Fruit fly (Drosophila melanogaster): ENCODE data around the gene hzg.

The hzg gene

dm6 chr3L:16054095-16054494, 49.6 kb upstream of the hzg start (continued):
- TF ChIP-seq danr (GFP tag; IDR thresholded peaks at IDR 0.05) (0 out of 2 replicates have a peak, but pooled peaks have one; percentile 11), CG6254 (GFP tag; optimal IDR thresholded peaks at IDR 0.05) (peak; percentile 25), Deaf1 (tag; optimal IDR thresholded peaks at IDR 0.05) (peak; percentile 33), Ssrp (tag; optimal IDR thresholded peaks at IDR 0.05) (peak; percentile 62), BEAF-32 (GFP tag; optimal IDR thresholded peaks at IDR 0.05) (no peak), Blimp-1 (GFP tag; optimal IDR thresholded peaks at IDR 0.05) (peak; percentile 58), crol (GFP tag; IDR thresholded peaks at IDR 0.05) (no peak), bigmax (GFP tag; optimal IDR thresholded peaks at IDR 0.05) (no peak), Mad (GFP tag; optimal IDR thresholded peaks at IDR 0.05) (no peak), Atf6 (GFP tag; IDR thresholded peaks at IDR 0.05) (peak; percentile 11; the same call in 1 of the 2 replicates), gem (tag; optimal IDR thresholded peaks at IDR 0.05) (peak; percentile 77), CG13894 (tag; optimal IDR thresholded peaks at IDR 0.05) (no peak), CG10209 (GFP tag; optimal IDR thresholded peaks at IDR 0.05) (peak; percentile 13), CG6854 (GFP tag; optimal IDR thresholded peaks at IDR 0.05) (no peak), chinmo (GFP tag; IDR thresholded peaks at IDR 0.05; ENCODE audit: partially characterized antibody) (no peak), Hmr (GFP tag; optimal IDR thresholded peaks at IDR 0.05) (peak; percentile 48), dmrt11E (tag; optimal IDR thresholded peaks at IDR 0.05) (peak; percentile 15), zf30C (GFP tag; optimal IDR thresholded peaks at IDR 0.05) (no peak), CG17612 (GFP tag; IDR thresholded peaks at IDR 0.05) (no peak), CG31441 (GFP tag; IDR thresholded peaks at IDR 0.05) (peak; percentile 75), CG4360 (GFP tag; IDR thresholded peaks at IDR 0.05) (no peak)

dm6 chr3L:16053026-16053556, 48.6 kb upstream of the hzg start:
- TF ChIP-seq NK7.1 (GFP tag; optimal IDR thresholded peaks at IDR 0.05) (no peak), wdn (GFP tag; IDR thresholded peaks at IDR 0.05) (no peak), CG9932 (GFP tag; IDR thresholded peaks at IDR 0.05) (peak; percentile 15; the same call in 1 of the 2 replicates), Dbx (GFP tag; IDR thresholded peaks at IDR 0.05) (0 out of 3 replicates have a peak, but pooled peaks have one; percentile 9), CG11247 (GFP tag; IDR thresholded peaks at IDR 0.05) (0 out of 2 replicates have a peak, but pooled peaks have one; percentile 10), CG4360 (GFP tag; IDR thresholded peaks at IDR 0.05) (peak; percentile 12; the same call in 1 of the 2 replicates), E2f2 (GFP tag; IDR thresholded peaks at IDR 0.05) (0 out of 2 replicates have a peak, but pooled peaks have one; percentile 15), CG18764 (GFP tag; optimal IDR thresholded peaks at IDR 0.05) (no peak), phol (tag; optimal IDR thresholded peaks at IDR 0.05) (no peak), ara (GFP tag; IDR thresholded peaks at IDR 0.05) (peak; percentile 51; the same call in 1 of the 2 replicates), CG14014 (GFP tag; IDR thresholded peaks at IDR 0.05) (0 out of 2 replicates have a peak, but pooled peaks have one; percentile 6), exex (tag; optimal IDR thresholded peaks at IDR 0.05) (peak; percentile 56), Hr39 (optimal IDR thresholded peaks at IDR 0.05) (peak; percentile 88), chm (GFP tag; IDR thresholded peaks at IDR 0.05) (0 out of 2 replicates have a peak, but pooled peaks have one; percentile 17), ken (GFP tag; IDR thresholded peaks at IDR 0.05) (peak; percentile 60; the same call in 2 of the 3 replicates), CG11695 (GFP tag; IDR thresholded peaks at IDR 0.05) (0 out of 3 replicates have a peak, but pooled peaks have one; percentile 6)

dm6 chr3L:16052145-16053025, 47.8 kb upstream of the hzg start:
- TF ChIP-seq ERR (GFP tag; optimal IDR thresholded peaks at IDR 0.05) (no peak), sim (GFP tag; IDR thresholded peaks at IDR 0.05) (no peak), lab (GFP tag; optimal IDR thresholded peaks at IDR 0.05) (peak; percentile 49), CG15011 (GFP tag; optimal IDR thresholded peaks at IDR 0.05) (peak; percentile 1), phol (tag; optimal IDR thresholded peaks at IDR 0.05) (no peak), Eip74EF (GFP tag; optimal IDR thresholded peaks at IDR 0.05) (peak; percentile 8 to 89), CG3847 (GFP tag; IDR thresholded peaks at IDR 0.05) (no peak), Vsx1 (GFP tag; optimal IDR thresholded peaks at IDR 0.05) (peak; percentile 26), CG17802 (tag; optimal IDR thresholded peaks at IDR 0.05) (no peak), Antp (GFP tag; optimal IDR thresholded peaks at IDR 0.05) (no peak), CG7987 (GFP tag; optimal IDR thresholded peaks at IDR 0.05) (no peak), CG8388 (GFP tag; optimal IDR thresholded peaks at IDR 0.05) (no peak)
